Fruit fly (Drosophila melanogaster) whole organism, wandering third instar larva: ENCODE measurements around the gene Axud1.
A peak's percentile ranks its signal among the peaks of the same experiment; 100 is the strongest.

Experiments used
- Abd-B ChIP-seq: fragments of >200 bp; optimal IDR thresholded peaks from 2 replicates; lab custom pipeline; 2017; ENCODE audit warnings: missing biosample characterization, missing genetic modification characterization
- CG9705 ChIP-seq: fragments of 200-800 bp; sonication (Bioruptor generic); optimal IDR thresholded peaks from 2 replicates; lab custom pipeline; 2018; ENCODE audit warnings: missing biosample characterization, mild to moderate bottlenecking, missing genetic modification characterization
- CrebA ChIP-seq: fragments of 200-800 bp; sonication (Bioruptor generic); optimal IDR thresholded peaks from 2 replicates; lab custom pipeline; 2016; ENCODE audit warnings: missing biosample characterization, mild to moderate bottlenecking, missing genetic modification characterization, borderline replicate concordance
- Dfd ChIP-seq: fragments of >200 bp; optimal IDR thresholded peaks from 2 replicates; lab custom pipeline; 2017; ENCODE audit warnings: missing biosample characterization, missing genetic modification characterization
- Dif ChIP-seq: fragments of 200-275, 200-300 bp; sonication (Bioruptor generic); optimal IDR thresholded peaks from 2 replicates; lab custom pipeline; 2018; ENCODE audit warnings: missing biosample characterization, missing genetic modification characterization; ENCODE audit not compliant: partially characterized antibody
- GATAd ChIP-seq: sonication (Bioruptor generic); optimal IDR thresholded peaks from 2 replicates; lab custom pipeline; 2016; ENCODE audit warnings: missing biosample characterization, missing genetic modification characterization
- HLH106 ChIP-seq: fragments of 200-800 bp; optimal IDR thresholded peaks from 3 replicates; lab custom pipeline; 2019; ENCODE audit warnings: missing biosample characterization, mild to moderate bottlenecking, missing genetic modification characterization, moderate library complexity
- Hnf4 ChIP-seq: fragments of 200-800 bp; sonication (Bioruptor generic); optimal IDR thresholded peaks from 2 replicates; lab custom pipeline; 2016; ENCODE audit warnings: missing biosample characterization, mild to moderate bottlenecking, missing genetic modification characterization
- Hr78 ChIP-seq: fragments of >200 bp; optimal IDR thresholded peaks from 2 replicates; lab custom pipeline; 2017; ENCODE audit warnings: missing biosample characterization, missing genetic modification characterization
- Mio ChIP-seq: sonication (Bioruptor generic); optimal IDR thresholded peaks from 2 replicates; lab custom pipeline; 2016; ENCODE audit warnings: missing biosample characterization, missing genetic modification characterization
- OdsH ChIP-seq: fragments of 200-800 bp; sonication (Bioruptor generic); optimal IDR thresholded peaks from 2 replicates; lab custom pipeline; 2016; ENCODE audit warnings: missing biosample characterization, mild to moderate bottlenecking, missing genetic modification characterization
- Rel ChIP-seq, 2 experiments: fragments of 200-800 bp; sonication (Bioruptor generic) in 1 of 2; optimal IDR thresholded peaks; 2 replicates in 1 of 2; 3 replicates in 1 of 2; lab custom pipeline; 2016 to 2019; ENCODE audit warnings: mild to moderate bottlenecking in 2 of 2, missing biosample characterization in 2 of 2, missing genetic modification characterization in 2 of 2, moderate library complexity in 1 of 2
- Sp1 ChIP-seq: fragments of 200-800 bp; sonication (Bioruptor generic); optimal IDR thresholded peaks from 3 replicates; lab custom pipeline; 2019; ENCODE audit warnings: missing biosample characterization, mild to moderate bottlenecking, missing genetic modification characterization, moderate library complexity
- Vsx2 ChIP-seq: fragments of 200-300, 225-300 bp; sonication (Bioruptor generic); optimal IDR thresholded peaks from 2 replicates; lab custom pipeline; 2018; ENCODE audit warnings: missing biosample characterization, missing genetic modification characterization; ENCODE audit not compliant: partially characterized antibody
- br ChIP-seq: fragments of 200-800 bp; sonication (Bioruptor generic); optimal IDR thresholded peaks from 2 replicates; lab custom pipeline; 2016; ENCODE audit warnings: missing biosample characterization, missing genetic modification characterization
- brk ChIP-seq: fragments of 200-800 bp; sonication (Bioruptor generic); optimal IDR thresholded peaks from 2 replicates; lab custom pipeline; 2016; ENCODE audit warnings: missing biosample characterization, mild to moderate bottlenecking, missing genetic modification characterization
- dl ChIP-seq, 2 experiments: fragments of 175-275, 200-275 bp in 1 of 2; fragments of 200-275 bp in 1 of 2; sonication (Bioruptor generic); optimal IDR thresholded peaks; lab custom pipeline; 2018; ENCODE audit warnings: mild to moderate bottlenecking in 2 of 2, missing biosample characterization in 2 of 2, missing genetic modification characterization in 2 of 2, moderate library complexity in 2 of 2; ENCODE audit not compliant: partially characterized antibody in 2 of 2, insufficient read depth in 1 of 2
- ey ChIP-seq: fragments of 200-800 bp; sonication (Bioruptor generic); optimal IDR thresholded peaks from 2 replicates; lab custom pipeline; 2016; ENCODE audit warnings: missing biosample characterization, missing genetic modification characterization
- foxo ChIP-seq, 2 experiments: fragments of 200-800 bp; sonication (Bioruptor generic); optimal IDR thresholded peaks; 2 replicates in 1 of 2; 3 replicates in 1 of 2; lab custom pipeline; 2016 to 2017; ENCODE audit warnings: missing biosample characterization in 2 of 2, missing genetic modification characterization in 2 of 2
- fru ChIP-seq: fragments of 200-800 bp; sonication (Bioruptor generic); optimal IDR thresholded peaks from 3 replicates; lab custom pipeline; 2016; ENCODE audit warnings: missing biosample characterization, mild to moderate bottlenecking, missing genetic modification characterization
- h ChIP-seq: fragments of 200-800 bp; sonication (Bioruptor generic); optimal IDR thresholded peaks from 3 replicates; lab custom pipeline; 2016; ENCODE audit warnings: missing biosample characterization, mild to moderate bottlenecking, missing genetic modification characterization
- jim ChIP-seq: fragments of 175-275, 200-325 bp; sonication (Bioruptor generic); optimal IDR thresholded peaks from 2 replicates; lab custom pipeline; 2016; ENCODE audit warnings: missing biosample characterization, mild to moderate bottlenecking, missing genetic modification characterization
- pan ChIP-seq: fragments of >200 bp; optimal IDR thresholded peaks from 2 replicates; lab custom pipeline; 2017
- sage ChIP-seq: fragments of 200-800 bp; sonication (Bioruptor generic); optimal IDR thresholded peaks from 2 replicates; lab custom pipeline; 2016; ENCODE audit warnings: missing biosample characterization, mild to moderate bottlenecking, missing genetic modification characterization
- sv ChIP-seq: fragments of 200-800 bp; sonication (Bioruptor generic); optimal IDR thresholded peaks from 3 replicates; lab custom pipeline; 2016; ENCODE audit warnings: missing biosample characterization, missing genetic modification characterization
- tai ChIP-seq: sonication (Bioruptor generic); optimal IDR thresholded peaks from 2 replicates; lab custom pipeline; 2016; ENCODE audit warnings: missing biosample characterization, missing genetic modification characterization
- woc ChIP-seq: sonication (Bioruptor generic); optimal IDR thresholded peaks from 2 replicates; lab custom pipeline; 2016; ENCODE audit warnings: missing biosample characterization, mild to moderate bottlenecking, missing genetic modification characterization

Gene Axud1

dm6 chr2L:2382971-2383370, 17.8 kb downstream of the Axud1 start, which contains the start of gene PIG-Wa:
Gene PIG-Wa, plus strand, starts transcription at chr2L:2383202.
- TF ChIP-seq CrebA (GFP tag; lab: Kevin White, UChicago): no peak
- peak; percentile 77 for TF ChIP-seq Dif (GFP tag; lab: Kevin White, UChicago)

- TF ChIP-seq tai: no peak
Measured at dm6 chr2L:2385692-2386091, 20.5 kb downstream of the Axud1 start, which contains the start of gene CG3557. Gene CG3557, minus strand, starts transcription at chr2L:2385792.

- TF ChIP-seq OdsH (GFP tag; lab: Kevin White, UChicago) (no peak), GATAd (GFP tag; lab: Kevin White, UChicago) (no peak), Abd-B (GFP tag; lab: Kevin White, UChicago) (no peak), sage (GFP tag; lab: Kevin White, UChicago) (no peak), Hnf4 (no peak), Vsx2 (no peak), pan (no peak), Mio (GFP tag; lab: Kevin White, UChicago) (no peak), br (GFP tag; lab: Kevin White, UChicago) (no peak), fru (GFP tag; lab: Kevin White, UChicago) (no peak), Dfd (GFP tag; lab: Kevin White, UChicago) (no peak), brk (GFP tag; lab: Kevin White, UChicago) (no peak), Rel (GFP tag; optimal IDR thresholded peaks at IDR 0.05; lab: Kevin White, UChicago) (no peak), Rel (tag; optimal IDR thresholded peaks at IDR 0.05; lab: Kevin White, UChicago) (no peak)
Measured at dm6 chr2L:2390589-2390988, 25.4 kb downstream of the Axud1 start, which contains the start of gene CG43750. Gene CG43750, minus strand, starts transcription at chr2L:2390689.

DNA sequence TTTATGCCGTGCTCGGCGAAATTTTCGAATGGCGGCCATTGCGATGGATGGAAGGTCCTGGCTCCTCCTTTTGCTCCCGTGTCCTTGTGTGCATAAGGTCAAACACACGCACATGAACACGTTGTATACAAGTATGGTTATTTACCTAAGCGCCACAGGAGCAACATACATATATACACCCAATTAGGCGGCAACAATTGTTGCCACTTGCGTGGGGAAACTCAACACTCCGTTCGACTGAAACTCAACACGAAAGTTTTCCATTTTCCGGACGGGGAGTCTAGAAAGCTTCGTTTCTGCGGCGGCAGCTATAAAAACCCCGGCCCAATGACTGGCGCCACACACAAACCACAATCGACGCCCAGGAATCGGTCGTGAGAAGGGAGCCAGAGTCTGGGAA, 26.2 kb downstream of the Axud1 start, which contains the start of gene CG46448:
Gene CG46448, plus strand, starts transcription at position 340 of the 400 bp plus-strand sequence.
- TF ChIP-seq woc (GFP tag; lab: Kevin White, UChicago): no peak

- TF ChIP-seq Hr78 (GFP tag; lab: Kevin White, UChicago) (no peak), HLH106 (tag; lab: Kevin White, UChicago) (peak; percentile 1), Hnf4 (no peak), Sp1 (peak; percentile 2), CrebA (GFP tag; lab: Kevin White, UChicago) (no peak), fru (GFP tag; lab: Kevin White, UChicago) (no peak), woc (GFP tag; lab: Kevin White, UChicago) (no peak), GATAd (GFP tag; lab: Kevin White, UChicago) (no peak), CG9705 (GFP tag; lab: Kevin White, UChicago) (no peak)
Measured at dm6 chr2L:2394872-2395271, 29.7 kb downstream of the Axud1 start.

dm6 chr2L:2397080-2397479, 31.9 kb downstream of the Axud1 start:
- TF ChIP-seq h (peak; percentile 20), foxo (GFP tag; optimal IDR thresholded peaks at IDR 0.05; lab: Kevin White, UChicago) (peak in 1 of 2 experiments; percentile 40), ey (GFP tag; lab: Kevin White, UChicago) (peak; percentile 24), jim (GFP tag; lab: Kevin White, UChicago) (no peak), HLH106 (tag; lab: Kevin White, UChicago) (peak; percentile 22), Dif (GFP tag; lab: Kevin White, UChicago) (no peak), fru (GFP tag; lab: Kevin White, UChicago) (peak; percentile 31)

DNA sequence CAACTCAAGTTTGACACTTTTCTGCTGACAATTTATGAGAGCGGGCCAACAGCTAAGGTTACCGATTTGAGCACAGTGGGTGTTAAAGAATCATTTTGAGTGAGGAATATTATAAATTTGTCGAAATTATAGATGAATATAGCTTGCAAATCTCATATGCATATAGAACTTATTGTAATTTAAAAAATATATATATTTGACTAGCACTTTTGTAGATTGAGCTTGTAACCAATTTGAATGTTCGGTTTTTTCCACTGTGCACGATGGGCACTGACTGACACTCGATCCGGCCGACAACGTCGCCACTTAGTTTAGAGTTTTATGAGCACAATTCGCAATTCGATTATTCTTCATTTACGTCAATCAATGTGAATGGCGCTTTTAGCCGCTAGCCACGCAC, 33.3 kb downstream of the Axud1 start:
- TF ChIP-seq sv (GFP tag; lab: Kevin White, UChicago) (no peak), dl (GFP tag; optimal IDR thresholded peaks at IDR 0.05; lab: Kevin White, UChicago; ENCODE audit: insufficient read depth in 1 of 2, partially characterized antibody in 2 of 2) (no peak), foxo (GFP tag; optimal IDR thresholded peaks at IDR 0.05; lab: Kevin White, UChicago) (peak in 1 of 2 experiments; percentile 3)
